Fruit fly (Drosophila melanogaster) whole organism, adult: Measurements from ENCODE around the gene CG9733.

Experiments used
- CG11617 ChIP-seq: fragments of 200-800 bp; sonication (Bioruptor generic); optimal IDR thresholded peaks from 2 replicates; lab custom pipeline; 2017; ENCODE audit warnings: mild to moderate bottlenecking, missing biosample characterization, missing genetic modification reagents, missing genetic modification characterization
- CG12768 ChIP-seq: fragments of 200-800 bp; sonication (Bioruptor generic); optimal IDR thresholded peaks from 2 replicates; lab custom pipeline; 2017; ENCODE audit warnings: missing biosample characterization, missing genetic modification characterization, mild to moderate bottlenecking, moderate library complexity, missing genetic modification reagents
- CG14711 ChIP-seq: fragments of 200-800 bp; sonication (Bioruptor generic); optimal IDR thresholded peaks from 2 replicates; lab custom pipeline; 2018; ENCODE audit warnings: missing biosample characterization, mild to moderate bottlenecking, missing genetic modification characterization, moderate library complexity
- CG1620 ChIP-seq: fragments of 200-800 bp; sonication (Bioruptor generic); optimal IDR thresholded peaks from 2 replicates; lab custom pipeline; 2016; ENCODE audit warnings: missing biosample characterization, missing genetic modification characterization
- CG33017 ChIP-seq: fragments of 200-800 bp; sonication (Bioruptor generic); optimal IDR thresholded peaks from 2 replicates; lab custom pipeline; 2018; ENCODE audit warnings: missing biosample characterization, mild to moderate bottlenecking, missing genetic modification characterization, moderate library complexity
- CG5204 ChIP-seq: fragments of 200-800 bp; sonication (Bioruptor generic); optimal IDR thresholded peaks from 2 replicates; lab custom pipeline; 2016; ENCODE audit warnings: missing biosample characterization, missing genetic modification characterization
- CG7045 ChIP-seq: fragments of 200-800 bp; sonication (Bioruptor generic); optimal IDR thresholded peaks from 2 replicates; lab custom pipeline; 2017; ENCODE audit warnings: missing biosample characterization, mild to moderate bottlenecking, missing genetic modification characterization
- CG7101 ChIP-seq: fragments of 200-800 bp; sonication (Bioruptor generic); optimal IDR thresholded peaks from 2 replicates; lab custom pipeline; 2018; ENCODE audit warnings: missing biosample characterization, mild to moderate bottlenecking, missing genetic modification characterization, moderate library complexity
- Clk ChIP-seq: fragments of 200-800 bp; sonication (Bioruptor generic); optimal IDR thresholded peaks from 2 replicates; lab custom pipeline; 2017; ENCODE audit warnings: missing biosample characterization, missing genetic modification characterization
- Crg-1 ChIP-seq: fragments of 200-800 bp; sonication (Bioruptor generic); optimal IDR thresholded peaks from 2 replicates; lab custom pipeline; 2016; ENCODE audit warnings: missing biosample characterization, missing genetic modification characterization
- Hr96 ChIP-seq: fragments of 200-800 bp; sonication (Bioruptor generic); optimal IDR thresholded peaks from 2 replicates; lab custom pipeline; 2016; ENCODE audit warnings: missing biosample characterization, missing genetic modification characterization
- Mnt ChIP-seq: fragments of 200-800 bp; sonication (Bioruptor generic); optimal IDR thresholded peaks from 2 replicates; lab custom pipeline; 2016; ENCODE audit warnings: missing biosample characterization, mild to moderate bottlenecking, missing genetic modification characterization
- bab1 ChIP-seq: fragments of 200-800 bp; sonication (Bioruptor generic); optimal IDR thresholded peaks from 3 replicates; lab custom pipeline; 2019; ENCODE audit warnings: missing biosample characterization, mild to moderate bottlenecking, missing genetic modification characterization, moderate library complexity
- cic ChIP-seq: fragments of 200-800 bp; sonication (Bioruptor generic); optimal IDR thresholded peaks from 2 replicates; lab custom pipeline; 2017; ENCODE audit warnings: missing biosample characterization, mild to moderate bottlenecking, missing genetic modification characterization, moderate library complexity
- cnc ChIP-seq, 2 experiments: fragments of >200 bp; optimal IDR thresholded peaks; 2 replicates each; lab custom pipeline; 2017
- kay ChIP-seq: fragments of 200-800 bp; sonication (Bioruptor generic); peaks from one replicate; lab custom pipeline; 2016; ENCODE audit warnings: missing biosample characterization, missing genetic modification characterization, borderline replicate concordance
- ovo ChIP-seq: fragments of 200-800 bp; sonication (Bioruptor generic); optimal IDR thresholded peaks from 2 replicates; lab custom pipeline; 2016; ENCODE audit warnings: missing biosample characterization, missing genetic modification characterization
- pad ChIP-seq: fragments of 200-800 bp; sonication (Bioruptor generic); optimal IDR thresholded peaks from 3 replicates; lab custom pipeline; 2017; ENCODE audit warnings: missing biosample characterization, missing genetic modification characterization, mild to moderate bottlenecking, moderate library complexity, missing genetic modification reagents
- tj ChIP-seq: fragments of 200-800 bp; sonication (Bioruptor generic); optimal IDR thresholded peaks from 3 replicates; lab custom pipeline; 2017; ENCODE audit warnings: missing biosample characterization, mild to moderate bottlenecking, missing genetic modification characterization, moderate library complexity
- toe ChIP-seq: fragments of 200-800 bp; sonication (Bioruptor generic); optimal IDR thresholded peaks from 2 replicates; lab custom pipeline; 2016; ENCODE audit warnings: missing biosample characterization, missing genetic modification characterization

Gene CG9733

DNA sequence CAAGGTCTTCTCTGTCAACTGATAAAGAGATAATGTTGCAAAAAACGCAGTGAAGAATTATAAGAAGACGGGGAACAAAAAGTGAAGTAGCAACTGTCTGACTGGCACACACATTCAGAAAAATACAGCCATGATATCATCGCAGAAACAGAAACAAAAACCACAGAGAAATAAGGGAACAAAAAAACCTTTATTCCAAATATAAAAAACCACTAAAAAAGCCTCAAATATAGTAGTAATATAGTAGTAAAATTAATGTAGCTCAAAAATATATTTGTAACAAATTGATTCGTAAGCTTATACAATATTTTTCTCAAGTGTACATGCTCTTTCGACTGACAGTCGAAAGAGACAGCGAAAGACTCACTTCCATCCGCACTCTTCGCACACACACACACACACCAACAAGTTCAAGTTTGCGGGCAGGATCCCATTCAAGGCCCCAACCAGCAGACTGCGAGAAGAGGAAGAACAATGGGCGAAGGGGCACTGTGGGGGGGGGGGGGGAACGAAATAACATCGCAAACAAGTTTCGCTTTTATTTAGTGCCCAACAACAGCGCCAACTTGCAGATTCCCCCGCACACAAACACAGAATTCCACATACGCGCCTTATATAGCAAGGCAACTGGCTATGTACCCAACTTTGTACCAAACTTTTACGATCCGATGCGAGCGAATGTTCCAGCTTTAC, 11.9 kb upstream of the CG9733 start:
- no peak for TF ChIP-seq CG11617 (GFP tag; lab: Kevin White, UChicago)
- TF ChIP-seq Hr96 (GFP tag; lab: Kevin White, UChicago): no peak
- no peak for TF ChIP-seq CG1620 (GFP tag; lab: Kevin White, UChicago)
- TF ChIP-seq ovo: no peak
- no peak for TF ChIP-seq cic
- TF ChIP-seq toe (GFP tag; lab: Kevin White, UChicago): no peak
- no peak for TF ChIP-seq bab1 (GFP tag; lab: Kevin White, UChicago)
- TF ChIP-seq CG12768 (GFP tag; lab: Kevin White, UChicago): no peak
- no peak for TF ChIP-seq CG14711 (tag; lab: Kevin White, UChicago)
- TF ChIP-seq kay: no peak

DNA sequence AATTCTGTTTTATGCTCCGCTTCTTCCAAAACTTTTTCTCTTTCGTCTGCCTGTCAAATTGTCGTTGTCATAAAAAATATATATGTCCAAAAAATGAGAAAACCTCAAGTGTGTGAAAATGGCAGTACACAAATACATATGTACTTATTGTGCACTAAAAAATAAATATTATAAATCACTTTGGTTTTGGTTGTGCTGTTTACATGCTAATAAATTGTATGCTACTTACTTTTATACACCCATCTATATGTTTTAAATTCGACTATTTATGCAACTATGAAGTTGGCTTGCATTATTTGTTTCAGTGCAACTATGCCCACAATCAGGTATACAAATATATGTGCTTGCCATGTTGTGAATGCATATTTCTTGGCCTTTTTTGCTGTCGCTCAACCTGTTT, 11.1 kb upstream of the CG9733 start:
- TF ChIP-seq pad (GFP tag; lab: Kevin White, UChicago) (no peak), Clk (GFP tag; lab: Kevin White, UChicago) (no peak), Crg-1 (GFP tag; lab: Kevin White, UChicago) (no peak), CG7101 (tag; lab: Kevin White, UChicago) (no peak), Hr96 (GFP tag; lab: Kevin White, UChicago) (no peak), ovo (no peak), toe (GFP tag; lab: Kevin White, UChicago) (no peak), bab1 (GFP tag; lab: Kevin White, UChicago) (no peak), CG12768 (GFP tag; lab: Kevin White, UChicago) (no peak), CG14711 (tag; lab: Kevin White, UChicago) (no peak), tj (no peak), CG33017 (tag; lab: Kevin White, UChicago) (no peak), cic (no peak), CG11617 (GFP tag; lab: Kevin White, UChicago) (no peak), CG1620 (GFP tag; lab: Kevin White, UChicago) (no peak), CG5204 (no peak), cnc (optimal IDR thresholded peaks at IDR 0.05; lab: Kevin White, UChicago) (no peak)

DNA sequence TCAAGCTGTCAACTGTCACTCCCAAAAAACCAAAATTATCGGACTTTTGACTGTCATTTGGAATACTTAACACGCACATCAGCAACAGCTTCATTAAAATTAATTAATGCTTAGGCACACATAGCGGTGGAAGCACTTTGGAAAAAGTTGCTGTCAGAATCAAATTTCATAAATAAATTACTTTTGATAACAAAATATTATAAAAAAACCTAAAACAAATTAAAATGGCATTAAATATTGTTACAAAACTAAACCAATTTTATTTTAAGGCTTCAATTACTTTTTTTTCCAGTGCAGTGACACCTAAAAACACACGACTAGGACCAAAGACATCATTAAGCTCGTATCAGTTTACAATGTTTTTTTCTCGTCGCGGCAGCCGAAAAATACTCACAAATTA, 9.7 kb upstream of the CG9733 start:
- no peak for TF ChIP-seq bab1 (GFP tag; lab: Kevin White, UChicago)
- TF ChIP-seq tj: no peak
- TF ChIP-seq Crg-1 (GFP tag; lab: Kevin White, UChicago): no peak
- TF ChIP-seq kay: no peak
- no peak for TF ChIP-seq cnc (optimal IDR thresholded peaks at IDR 0.05; lab: Kevin White, UChicago)
- no peak for TF ChIP-seq pad (GFP tag; lab: Kevin White, UChicago)
- TF ChIP-seq CG12768 (GFP tag; lab: Kevin White, UChicago): no peak
- TF ChIP-seq Clk (GFP tag; lab: Kevin White, UChicago): no peak
- no peak for TF ChIP-seq CG7045 (GFP tag; lab: Kevin White, UChicago)
- TF ChIP-seq ovo: no peak
- no peak for TF ChIP-seq CG33017 (tag; lab: Kevin White, UChicago)
- no peak for TF ChIP-seq CG5204
- TF ChIP-seq CG14711 (tag; lab: Kevin White, UChicago): no peak
- TF ChIP-seq Hr96 (GFP tag; lab: Kevin White, UChicago): no peak
- no peak for TF ChIP-seq CG1620 (GFP tag; lab: Kevin White, UChicago)

DNA sequence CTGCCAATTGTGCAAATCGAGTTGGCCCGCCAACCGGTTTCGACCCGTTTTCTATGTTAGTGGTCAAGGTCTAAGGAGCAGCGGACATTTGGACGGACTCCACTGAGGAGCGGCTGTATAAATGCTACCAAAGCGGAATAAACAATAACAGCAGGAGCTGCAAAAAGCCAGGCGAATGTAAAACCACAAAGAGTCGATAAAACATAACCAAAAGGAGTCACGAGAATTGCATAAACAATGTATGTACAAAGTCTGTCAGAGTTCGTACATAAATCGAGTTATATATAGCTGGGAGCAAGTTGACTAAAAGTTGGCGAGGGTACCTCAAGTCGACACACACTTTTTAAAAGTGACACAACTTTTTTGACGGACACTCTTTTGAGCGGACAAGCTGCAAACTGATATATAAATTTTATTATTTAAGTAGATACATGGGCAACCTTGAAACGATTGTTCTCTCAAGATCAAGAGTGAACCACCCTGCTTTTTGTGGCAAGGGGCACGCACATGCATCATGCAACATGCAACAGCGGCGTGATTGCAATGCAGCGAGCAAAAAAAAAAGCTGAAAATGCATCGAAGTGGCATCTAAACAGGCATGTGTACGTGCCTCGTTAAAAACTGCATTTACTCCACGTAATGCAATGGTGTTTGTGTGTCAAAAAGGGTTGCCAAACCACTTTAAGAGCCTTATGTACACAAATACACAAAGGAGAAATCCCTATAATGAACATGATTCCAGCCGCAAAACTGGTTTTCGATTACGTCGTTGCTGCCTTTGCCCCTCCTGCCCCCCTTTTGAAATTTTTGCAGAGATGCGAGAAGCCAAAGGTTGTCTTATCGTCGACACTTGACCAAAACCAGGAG, 9.0 kb upstream of the CG9733 start:
- TF ChIP-seq CG7045 (GFP tag; lab: Kevin White, UChicago) (no peak), cnc (optimal IDR thresholded peaks at IDR 0.05; lab: Kevin White, UChicago) (no peak), tj (no peak), ovo (no peak), Mnt (GFP tag; lab: Kevin White, UChicago) (no peak)

DNA sequence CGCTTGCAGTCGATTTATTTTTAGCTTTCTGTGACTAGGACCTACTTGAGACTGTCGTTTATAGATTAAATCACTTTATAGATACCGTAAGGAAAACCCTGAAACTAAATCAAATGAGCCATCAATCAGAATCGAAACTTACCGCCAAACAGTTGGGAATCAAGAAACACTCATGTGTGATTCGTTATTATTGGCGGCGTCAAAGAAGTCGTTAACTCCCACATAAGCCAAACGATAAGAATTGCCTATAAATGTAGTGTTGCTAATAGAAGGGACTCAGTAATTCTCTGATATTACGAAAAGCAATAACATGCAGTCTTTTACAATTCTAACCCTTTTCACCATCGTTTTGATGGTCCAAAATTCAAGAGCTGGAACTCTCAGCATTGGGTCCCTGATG, 6.4 kb upstream of the CG9733 start, which contains the start of gene CG18404:
CG18404 (plus strand) TSS at position 301 of the 400 bp plus-strand sequence.
- no peak for TF ChIP-seq CG1620 (GFP tag; lab: Kevin White, UChicago)
- TF ChIP-seq CG14711 (tag; lab: Kevin White, UChicago): no peak
- TF ChIP-seq tj: no peak
- TF ChIP-seq cnc (optimal IDR thresholded peaks at IDR 0.05; lab: Kevin White, UChicago): no peak
- TF ChIP-seq bab1 (GFP tag; lab: Kevin White, UChicago): no peak
- TF ChIP-seq Crg-1 (GFP tag; lab: Kevin White, UChicago): no peak
- TF ChIP-seq CG33017 (tag; lab: Kevin White, UChicago): no peak
- no peak for TF ChIP-seq CG12768 (GFP tag; lab: Kevin White, UChicago)

DNA sequence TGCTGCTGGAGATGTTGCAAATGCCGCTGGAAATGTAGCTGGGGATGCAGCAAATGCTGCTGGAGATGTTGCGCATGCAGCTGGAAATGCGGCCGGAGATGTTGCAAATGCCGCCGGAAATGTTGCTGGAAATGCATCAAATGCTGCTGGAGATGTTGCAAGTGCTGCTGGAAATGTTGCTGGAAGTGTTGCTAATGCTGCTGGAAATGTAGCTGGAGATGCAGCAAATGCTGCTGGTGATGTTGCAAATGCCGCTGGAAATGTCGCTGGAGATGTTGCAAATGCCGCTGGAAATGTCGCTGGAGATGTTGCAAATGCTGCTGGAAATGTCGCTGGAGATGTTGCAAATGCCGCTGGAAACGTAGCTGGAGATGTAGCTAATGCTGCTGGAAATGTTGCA, 5.8 kb upstream of the CG9733 start:
- TF ChIP-seq tj: no peak
- no peak for TF ChIP-seq CG7101 (tag; lab: Kevin White, UChicago)
- TF ChIP-seq CG7045 (GFP tag; lab: Kevin White, UChicago): no peak
- TF ChIP-seq CG14711 (tag; lab: Kevin White, UChicago): no peak
- TF ChIP-seq cnc (optimal IDR thresholded peaks at IDR 0.05; lab: Kevin White, UChicago): no peak
- TF ChIP-seq toe (GFP tag; lab: Kevin White, UChicago): no peak
- TF ChIP-seq Clk (GFP tag; lab: Kevin White, UChicago): no peak
- no peak for TF ChIP-seq bab1 (GFP tag; lab: Kevin White, UChicago)
- no peak for TF ChIP-seq pad (GFP tag; lab: Kevin White, UChicago)
- no peak for TF ChIP-seq ovo
- no peak for TF ChIP-seq kay
- TF ChIP-seq CG1620 (GFP tag; lab: Kevin White, UChicago): no peak
- no peak for TF ChIP-seq CG33017 (tag; lab: Kevin White, UChicago)
- TF ChIP-seq Mnt (GFP tag; lab: Kevin White, UChicago): no peak
